Worm (Caenorhabditis elegans): ENCODE data around the gene K05F1.10.

K05F1.10 gene

ce11 chrII:5772547-5773142, 32.6 kb downstream of the K05F1.10 start:
- TF ChIP-seq nhr-232 (tag; optimal IDR thresholded peaks at IDR 0.05) (peak; percentile 44), ceh-18 (tag; optimal IDR thresholded peaks at IDR 0.05) (peak; percentile 37), Y22D7AL.16 (tag; optimal IDR thresholded peaks at IDR 0.05) (peak; percentile 18), ahr-1 (tag; optimal IDR thresholded peaks at IDR 0.05) (no peak), ceh-19 (GFP tag; optimal IDR thresholded peaks at IDR 0.05) (no peak), ceh-14 (tag; optimal IDR thresholded peaks at IDR 0.05) (peak; percentile 26), npax-4 (tag; optimal IDR thresholded peaks at IDR 0.05) (no peak), pros-1 (tag; optimal IDR thresholded peaks at IDR 0.05) (no peak), unc-3 (GFP tag; conservative IDR thresholded peaks at IDR 0.05) (peak; percentile 21; the same call in 1 of the 2 replicates), unc-3 (tag; optimal IDR thresholded peaks at IDR 0.05) (no peak), nfya-1 (tag; optimal IDR thresholded peaks at IDR 0.05) (peak; percentile 23), T23F11.4 (GFP tag; optimal IDR thresholded peaks at IDR 0.05) (peak; percentile 51), tbx-7 (tag; optimal IDR thresholded peaks at IDR 0.05) (no peak), tbx-2 (tag; optimal IDR thresholded peaks at IDR 0.05) (peak; percentile 48), ets-4 (tag; optimal IDR thresholded peaks at IDR 0.05) (no peak), pag-3 (tag; optimal IDR thresholded peaks at IDR 0.05; ENCODE audit: borderline replicate concordance) (no peak), mec-3 (tag; optimal IDR thresholded peaks at IDR 0.05; ENCODE audit: borderline replicate concordance) (no peak), pha-2 (tag; optimal IDR thresholded peaks at IDR 0.05) (no peak), fkh-6 (tag; optimal IDR thresholded peaks at IDR 0.05) (peak; percentile 59), C38D4.7 (GFP tag; optimal IDR thresholded peaks at IDR 0.05) (peak; percentile 60), ref-2 (tag; optimal IDR thresholded peaks at IDR 0.05) (peak; percentile 59), ceh-6 (GFP tag; optimal IDR thresholded peaks at IDR 0.05) (peak; percentile 68), elt-4 (tag; optimal IDR thresholded peaks at IDR 0.05) (no peak), sdc-2 (tag; optimal IDR thresholded peaks at IDR 0.05) (peak; percentile 48), hlh-30 (tag; optimal IDR thresholded peaks at IDR 0.05; ENCODE audit: insufficient read depth) (peak; percentile 39), gmeb-2 (tag; optimal IDR thresholded peaks at IDR 0.05) (no peak), sox-4 (tag; optimal IDR thresholded peaks at IDR 0.05) (peak; percentile 56), unc-86 (tag; optimal IDR thresholded peaks at IDR 0.05) (no peak), hlh-8 (tag; optimal IDR thresholded peaks at IDR 0.05) (no peak), unc-55 (GFP tag; optimal IDR thresholded peaks at IDR 0.05) (no peak), F13H6.1 (tag; optimal IDR thresholded peaks at IDR 0.05) (no peak), K02D7.2 (tag; optimal IDR thresholded peaks at IDR 0.05) (no peak), ttx-3 (tag; optimal IDR thresholded peaks at IDR 0.05) (peak; percentile 36), sox-2 (GFP tag; IDR thresholded peaks at IDR 0.05) (no peak; the same call in 1 of the 2 replicates), che-1 (tag; optimal IDR thresholded peaks at IDR 0.05) (peak; percentile 70), ceh-31 (tag; optimal IDR thresholded peaks at IDR 0.05) (peak; percentile 52), ztf-16 (tag; optimal IDR thresholded peaks at IDR 0.05) (peak; percentile 28), madf-2 (tag; optimal IDR thresholded peaks at IDR 0.05) (peak; percentile 47), K09A11.1 (tag; optimal IDR thresholded peaks at IDR 0.05; ENCODE audit: insufficient read depth) (no peak), syd-9 (tag; optimal IDR thresholded peaks at IDR 0.05) (peak; percentile 35), unc-42 (tag; optimal IDR thresholded peaks at IDR 0.05) (peak; percentile 30), rnt-1 (tag; optimal IDR thresholded peaks at IDR 0.05) (no peak), ceh-34 (tag; optimal IDR thresholded peaks at IDR 0.05) (peak; percentile 31), elt-2 (tag; optimal IDR thresholded peaks at IDR 0.05) (peak; percentile 87), zip-5 (tag; optimal IDR thresholded peaks at IDR 0.05) (peak; percentile 30), dmd-4 (tag; optimal IDR thresholded peaks at IDR 0.05; ENCODE audit: borderline replicate concordance) (no peak), pax-1 (tag; optimal IDR thresholded peaks at IDR 0.05) (no peak), ceh-48 (tag; optimal IDR thresholded peaks at IDR 0.05) (peak; percentile 33), ceh-24 (tag; optimal IDR thresholded peaks at IDR 0.05) (peak; percentile 8), nhr-11 (tag; optimal IDR thresholded peaks at IDR 0.05) (no peak), hlh-13 (GFP tag; optimal IDR thresholded peaks at IDR 0.05) (peak; percentile 59), hlh-6 (tag; optimal IDR thresholded peaks at IDR 0.05) (peak; percentile 48), C08G9.2 (tag; optimal IDR thresholded peaks at IDR 0.05) (peak; percentile 47)
